Worm (Caenorhabditis elegans): ENCODE results near the gene C07B5.4.

- TF ChIP-seq snpc-4 (tag; optimal IDR thresholded peaks at IDR 0.05) (no peak), ztf-11 (tag; optimal IDR thresholded peaks at IDR 0.05) (no peak), jun-1 (tag; optimal IDR thresholded peaks at IDR 0.05) (no peak), ceh-82 (tag; optimal IDR thresholded peaks at IDR 0.05) (no peak), unc-62 (GFP tag; optimal IDR thresholded peaks at IDR 0.05) (no peak), elt-2 (tag; optimal IDR thresholded peaks at IDR 0.05) (no peak), nhr-76 (tag; optimal IDR thresholded peaks at IDR 0.05) (no peak)
Measured at ce11 chrX:9486160-9486559, 43.3 kb upstream of the C07B5.4 start.
